Fruit fly (Drosophila melanogaster) whole organism, larva: ENCODE measurements around the gene CG17919.

Source experiments
- noc ChIP-seq: fragments of 200-800 bp; sonication (Bioruptor generic); optimal IDR thresholded peaks from 3 replicates; lab custom pipeline; 2019; ENCODE audit warnings: missing biosample characterization, mild to moderate bottlenecking, missing genetic modification characterization, moderate library complexity

CG17919 gene

dm6 chr3R:6343396-6344239 is at the start of gene CG17919:
Gene CG17919 (plus strand): TSS chr3R:6344029.
- TF ChIP-seq noc (tag; lab: Kevin White, UChicago) = no peak

dm6 chr3R:6294046-6294445 is 49.8 kb upstream of the CG17919 start:
- TF ChIP-seq noc (tag; lab: Kevin White, UChicago) = no peak

- TF ChIP-seq noc (tag; lab: Kevin White, UChicago) = no peak
These were observed 46.7 kb upstream of the CG17919 start for dm6 chr3R:6297164-6297563.

dm6 chr3R:6298828-6299227 is 45.0 kb upstream of the CG17919 start, which contains the start of gene Osi14:
Gene Osi14 (plus strand): TSS chr3R:6299128.
- no peak for TF ChIP-seq noc (tag; lab: Kevin White, UChicago)

dm6 chr3R:6301257-6301839 is 42.5 kb upstream of the CG17919 start, which contains the start of gene Osi15:
Gene Osi15 (plus strand): TSS chr3R:6301804.
- no peak for TF ChIP-seq noc (tag; lab: Kevin White, UChicago)

dm6 chr3R:6303738-6304137 is 40.1 kb upstream of the CG17919 start, which contains the start of gene CG46396:
Gene CG46396 (plus strand): TSS chr3R:6304038.
- TF ChIP-seq noc (tag; lab: Kevin White, UChicago) = no peak

dm6 chr3R:6304947-6305346 is 38.9 kb upstream of the CG17919 start, which contains the start of gene Osi16:
Gene Osi16 (plus strand): TSS chr3R:6305247.
- TF ChIP-seq noc (tag; lab: Kevin White, UChicago) = no peak

dm6 chr3R:6306584-6306983 is 37.2 kb upstream of the CG17919 start, which contains the start of gene CG46026:
Gene CG46026 (plus strand): TSS chr3R:6306884.
- TF ChIP-seq noc (tag; lab: Kevin White, UChicago) = no peak

dm6 chr3R:6309676-6310075 is 34.2 kb upstream of the CG17919 start, which contains the start of gene CG31560:
Gene CG31560 (plus strand): TSS chr3R:6309976.
- TF ChIP-seq noc (tag; lab: Kevin White, UChicago) = no peak

- TF ChIP-seq noc (tag; lab: Kevin White, UChicago) = no peak
These were observed 32.1 kb upstream of the CG17919 start, which contains the start of gene Osi17 for dm6 chr3R:6311641-6312259. Gene Osi17 (plus strand): TSS chr3R:6311772.

dm6 chr3R:6315078-6315477 is 28.8 kb upstream of the CG17919 start:
- no peak for TF ChIP-seq noc (tag; lab: Kevin White, UChicago)

dm6 chr3R:6329774-6330298 is 14.0 kb upstream of the CG17919 start, which contains the start of gene Osi18:
Gene Osi18 (plus strand): TSS chr3R:6330248.
- TF ChIP-seq noc (tag; lab: Kevin White, UChicago) = no peak

dm6 chr3R:6334906-6335433 is 8.9 kb upstream of the CG17919 start, which contains the start of gene Osi19:
Gene Osi19 (plus strand): TSS chr3R:6335362.
- TF ChIP-seq noc (tag; lab: Kevin White, UChicago) = no peak

- TF ChIP-seq noc (tag; lab: Kevin White, UChicago) = no peak
These were observed 6.4 kb upstream of the CG17919 start for dm6 chr3R:6337397-6337796.

dm6 chr3R:6339795-6340194 is 4.0 kb upstream of the CG17919 start, which contains the start of gene Osi20:
Gene Osi20 (plus strand): TSS chr3R:6340095.
- TF ChIP-seq noc (tag; lab: Kevin White, UChicago) = no peak
